Worm (Caenorhabditis elegans) whole organism, L1 larva: ENCODE measurements around the gene flor-1.
A peak's percentile ranks its signal among the peaks of the same experiment; 100 is the strongest.

Experiments
- C04F5.9 ChIP-seq: sonication (generic microtip); optimal IDR thresholded peaks from 2 replicates; lab custom pipeline; 2016; ENCODE audit warnings: missing genetic modification characterization, missing compliant biosample characterization
- C34B4.2 ChIP-seq: sonication (generic microtip); optimal IDR thresholded peaks from 2 replicates; lab custom pipeline; 2017; ENCODE audit warnings: mild to moderate bottlenecking, missing genetic modification characterization, missing compliant biosample characterization
- F16B12.6 ChIP-seq: fragments of 150-350 bp; optimal IDR thresholded peaks from 2 replicates; lab custom pipeline; 2014; ENCODE audit warnings: missing biosample characterization, missing genetic modification characterization
- aha-1 ChIP-seq: fragments of 150-350 bp; optimal IDR thresholded peaks from 2 replicates; lab custom pipeline; 2014; ENCODE audit warnings: missing biosample characterization, missing genetic modification characterization
- alr-1 ChIP-seq: fragments of 200-800 bp; sonication (Bioruptor generic); optimal IDR thresholded peaks from 2 replicates; lab custom pipeline; 2018; ENCODE audit warnings: borderline replicate concordance, mild to moderate bottlenecking, missing genetic modification characterization, missing compliant biosample characterization
- ama-1 ChIP-seq: fragments of 150-350 bp; optimal IDR thresholded peaks from 2 replicates; lab custom pipeline; 2014
- ceh-63 ChIP-seq: fragments of 200-800 bp; sonication (Bioruptor generic); optimal IDR thresholded peaks from 2 replicates; lab custom pipeline; 2018; ENCODE audit warnings: mild to moderate bottlenecking, missing genetic modification characterization, missing compliant biosample characterization
- ceh-8 ChIP-seq: fragments of 200-800 bp; sonication (Bioruptor generic); optimal IDR thresholded peaks from 2 replicates; lab custom pipeline; 2018; ENCODE audit warnings: mild to moderate bottlenecking, missing genetic modification characterization, moderate library complexity, missing compliant biosample characterization
- ceh-82 ChIP-seq, 3 experiments: fragments of 150-350 bp in 1 of 3; sonication (generic microtip) in 2 of 3; optimal IDR thresholded peaks; 2 replicates each; lab custom pipeline; 2014 to 2017; ENCODE audit warnings: missing biosample characterization in 3 of 3, missing genetic modification characterization in 3 of 3
- ces-1 ChIP-seq: fragments of 150-350 bp; optimal IDR thresholded peaks from 2 replicates; lab custom pipeline; 2014; ENCODE audit warnings: missing biosample characterization, missing genetic modification reagents, missing genetic modification characterization
- dpl-1 ChIP-seq, 3 experiments: fragments of 150-350 bp in 2 of 3; sonication (generic microtip) in 1 of 3; optimal IDR thresholded peaks; 2 replicates each; lab custom pipeline; 2014 to 2017; ENCODE audit warnings: missing biosample characterization in 3 of 3, missing genetic modification characterization in 3 of 3, missing genetic modification reagents in 3 of 3
- dsc-1 ChIP-seq: sonication (generic microtip); optimal IDR thresholded peaks from 2 replicates; lab custom pipeline; 2016; ENCODE audit warnings: mild to moderate bottlenecking, missing genetic modification characterization, missing compliant biosample characterization
- efl-3 ChIP-seq: fragments of 200-800 bp; sonication (Bioruptor generic); optimal IDR thresholded peaks from 2 replicates; lab custom pipeline; 2018; ENCODE audit warnings: mild to moderate bottlenecking, missing genetic modification characterization, missing compliant biosample characterization
- egl-13 ChIP-seq: sonication (generic microtip); optimal IDR thresholded peaks from 2 replicates; lab custom pipeline; 2016; ENCODE audit warnings: missing genotype, missing genetic modification reagents, missing genetic modification characterization, missing compliant biosample characterization
- egl-27 ChIP-seq, 2 experiments: fragments of 150-350 bp in 1 of 2; sonication (generic microtip); optimal IDR thresholded peaks; 3 replicates each; lab custom pipeline; 2017 to 2018; ENCODE audit warnings: missing biosample characterization in 2 of 2, missing genetic modification characterization in 2 of 2, missing genetic modification reagents in 2 of 2
- elt-3 ChIP-seq, 6 experiments: fragments of 150-350 bp in 1 of 6; sonication (generic microtip); optimal IDR thresholded peaks; 2 replicates each; lab custom pipeline; 2017 to 2018; ENCODE audit warnings: missing biosample characterization in 6 of 6, missing genetic modification characterization in 6 of 6, inconsistent platforms in 1 of 6
- ets-5 ChIP-seq: fragments of 200-800 bp; sonication (Bioruptor generic); IDR thresholded peaks from 2 replicates; pipeline ENCODE4 v1.3.6; 2022; ENCODE audit warnings: missing genetic modification characterization, missing compliant biosample characterization
- fkh-10 ChIP-seq: sonication (generic microtip); optimal IDR thresholded peaks from 2 replicates; lab custom pipeline; 2017; ENCODE audit warnings: missing biosample characterization, missing genetic modification reagents, missing genetic modification characterization
- fkh-4 ChIP-seq: sonication (generic microtip); optimal IDR thresholded peaks from 2 replicates; lab custom pipeline; 2016; ENCODE audit warnings: missing compliant biosample characterization, missing genetic modification characterization, borderline replicate concordance
- fkh-8 ChIP-seq: sonication (generic microtip); optimal IDR thresholded peaks from 2 replicates; lab custom pipeline; 2016; ENCODE audit warnings: mild to moderate bottlenecking, missing genetic modification characterization, missing compliant biosample characterization
- fos-1 ChIP-seq: fragments of 150-350 bp; optimal IDR thresholded peaks from 2 replicates; lab custom pipeline; 2014; ENCODE audit warnings: missing biosample characterization, missing genetic modification characterization
- grh-1 ChIP-seq: fragments of 200-800 bp; sonication (Bioruptor generic); IDR thresholded peaks from 2 replicates; pipeline ENCODE4 v1.3.6; 2022; ENCODE audit warnings: missing genetic modification reagents, missing genetic modification characterization, missing compliant biosample characterization
- hlh-4 ChIP-seq: sonication (generic microtip); optimal IDR thresholded peaks from 2 replicates; lab custom pipeline; 2016; ENCODE audit warnings: mild to moderate bottlenecking, missing genetic modification characterization, missing compliant biosample characterization
- irx-1 ChIP-seq: sonication (generic microtip); optimal IDR thresholded peaks from 2 replicates; lab custom pipeline; 2016; ENCODE audit warnings: missing genetic modification characterization, missing compliant biosample characterization
- isw-1 ChIP-seq: fragments of 200-800 bp; sonication (Bioruptor generic); IDR thresholded peaks from 2 replicates; pipeline ENCODE4 v1.3.6; 2022; ENCODE audit warnings: missing genetic modification characterization, missing compliant biosample characterization
- jun-1 ChIP-seq: fragments of 150-350 bp; optimal IDR thresholded peaks from 2 replicates; lab custom pipeline; 2014; ENCODE audit warnings: missing biosample characterization, missing genetic modification reagents, missing genetic modification characterization
- lin-15B ChIP-seq: fragments of 150-350 bp; sonication (generic microtip); optimal IDR thresholded peaks from 3 replicates; lab custom pipeline; 2014; ENCODE audit warnings: missing biosample characterization, missing genetic modification characterization
- lin-35 ChIP-seq, 2 experiments: fragments of 150-350 bp; optimal IDR thresholded peaks; 2 replicates each; lab custom pipeline; 2014; ENCODE audit warnings: missing biosample characterization in 2 of 2, missing genetic modification characterization in 2 of 2, missing genetic modification reagents in 2 of 2
- lin-39 ChIP-seq: fragments of 150-350 bp; optimal IDR thresholded peaks from 2 replicates; lab custom pipeline; 2014; ENCODE audit warnings: missing biosample characterization, missing genetic modification reagents, missing genetic modification characterization
- lsy-2 ChIP-seq, 2 experiments: fragments of 150-350 bp; optimal IDR thresholded peaks; 2 replicates each; lab custom pipeline; 2014; ENCODE audit warnings: missing biosample characterization in 2 of 2, missing genetic modification characterization in 2 of 2
- mab-9 ChIP-seq: fragments of 200-800 bp; sonication (Bioruptor generic); IDR thresholded peaks from 2 replicates; pipeline ENCODE4 v1.3.6; 2022; ENCODE audit warnings: missing genetic modification reagents, missing genetic modification characterization, missing compliant biosample characterization
- mdl-1 ChIP-seq, 2 experiments: fragments of 150-350 bp; optimal IDR thresholded peaks; 2 replicates each; lab custom pipeline; 2014 to 2017; ENCODE audit warnings: missing biosample characterization in 2 of 2, missing genetic modification characterization in 2 of 2, inconsistent platforms in 1 of 2
- nhr-11 ChIP-seq: fragments of 150-350 bp; optimal IDR thresholded peaks from 2 replicates; lab custom pipeline; 2014; ENCODE audit warnings: missing biosample characterization, missing genetic modification characterization
- nhr-12 ChIP-seq: sonication (generic microtip); optimal IDR thresholded peaks from 2 replicates; lab custom pipeline; 2017; ENCODE audit warnings: missing biosample characterization, missing genetic modification characterization
- nhr-19 ChIP-seq: fragments of 200-800 bp; sonication (Bioruptor generic); conservative IDR thresholded peaks from 2 replicates; pipeline ENCODE4 v1.3.6; 2022; ENCODE audit warnings: missing genetic modification characterization, missing compliant biosample characterization
- nhr-20 ChIP-seq: sonication (generic microtip); optimal IDR thresholded peaks from 2 replicates; lab custom pipeline; 2016; ENCODE audit warnings: mild to moderate bottlenecking, missing genetic modification characterization, missing compliant biosample characterization
- nhr-28 ChIP-seq: fragments of 150-350 bp; optimal IDR thresholded peaks from 2 replicates; lab custom pipeline; 2014; ENCODE audit warnings: missing biosample characterization, missing genetic modification characterization
- nhr-71 ChIP-seq: sonication (generic microtip); optimal IDR thresholded peaks from 2 replicates; lab custom pipeline; 2016; ENCODE audit warnings: mild to moderate bottlenecking, missing genetic modification characterization, moderate library complexity, missing compliant biosample characterization
- nhr-85 ChIP-seq: sonication (generic microtip); peaks from one replicate; lab custom pipeline; 2016; ENCODE audit warnings: missing genetic modification characterization, inconsistent platforms, missing compliant biosample characterization
- nhr-90 ChIP-seq: sonication (generic microtip); optimal IDR thresholded peaks from 2 replicates; lab custom pipeline; 2016; ENCODE audit warnings: mild to moderate bottlenecking, missing genetic modification characterization, missing compliant biosample characterization; ENCODE audit not compliant: poor library complexity
- pag-3 ChIP-seq: sonication (generic microtip); optimal IDR thresholded peaks from 2 replicates; lab custom pipeline; 2017; ENCODE audit warnings: missing genetic modification characterization, mild to moderate bottlenecking, missing compliant biosample characterization, antibody characterized with exemption, borderline replicate concordance; ENCODE audit not compliant: insufficient read depth
- pqm-1 ChIP-seq: sonication (generic microtip); optimal IDR thresholded peaks from 3 replicates; lab custom pipeline; 2017; ENCODE audit warnings: missing biosample characterization, missing genetic modification characterization
- skn-1 ChIP-seq: fragments of 150-350 bp; optimal IDR thresholded peaks from 2 replicates; lab custom pipeline; 2014; ENCODE audit warnings: missing biosample characterization, missing genetic modification characterization
- snpc-4 ChIP-seq: fragments of 150-350 bp; optimal IDR thresholded peaks from 2 replicates; lab custom pipeline; 2014; ENCODE audit warnings: missing biosample characterization, missing genetic modification characterization
- sptf-1 ChIP-seq: fragments of 150-350 bp; optimal IDR thresholded peaks from 2 replicates; lab custom pipeline; 2014; ENCODE audit warnings: missing biosample characterization, missing genetic modification characterization
- sup-37 ChIP-seq: fragments of 200-800 bp; sonication (Bioruptor generic); optimal IDR thresholded peaks from 2 replicates; lab custom pipeline; 2018; ENCODE audit warnings: mild to moderate bottlenecking, missing genetic modification characterization, missing compliant biosample characterization
- swsn-7 ChIP-seq: sonication (generic microtip); optimal IDR thresholded peaks from 2 replicates; lab custom pipeline; 2016; ENCODE audit warnings: missing genetic modification characterization, missing compliant biosample characterization
- tbx-2 ChIP-seq: sonication (generic microtip); optimal IDR thresholded peaks from 2 replicates; lab custom pipeline; 2016; ENCODE audit warnings: missing genetic modification characterization, missing compliant biosample characterization
- unc-86 ChIP-seq: sonication (generic microtip); optimal IDR thresholded peaks from 2 replicates; lab custom pipeline; 2016; ENCODE audit warnings: missing genetic modification characterization, missing compliant biosample characterization
- vab-15 ChIP-seq: sonication (generic microtip); optimal IDR thresholded peaks from 2 replicates; lab custom pipeline; 2017; ENCODE audit warnings: missing genotype, mild to moderate bottlenecking, missing genetic modification characterization, missing compliant biosample characterization
- xbp-1 ChIP-seq: sonication (generic microtip); optimal IDR thresholded peaks from 2 replicates; lab custom pipeline; 2016; ENCODE audit warnings: missing genetic modification characterization, missing compliant biosample characterization
- ztf-11 ChIP-seq, 2 experiments: sonication (generic microtip); optimal IDR thresholded peaks; 2 replicates each; lab custom pipeline; 2016 to 2017; ENCODE audit warnings: missing genetic modification characterization in 2 of 2, missing biosample characterization in 1 of 2, missing compliant biosample characterization in 1 of 2
- ztf-4 ChIP-seq: fragments of 150-350 bp; optimal IDR thresholded peaks from 2 replicates; lab custom pipeline; 2014; ENCODE audit warnings: missing biosample characterization, missing genetic modification characterization

The flor-1 gene

ce11 chrV:15136772-15137171, 17.4 kb upstream of the flor-1 start, which contains the start of gene aipl-1 (continued):
- peak; percentile 41 for TF ChIP-seq jun-1 (tag; lab: Kevin White, UChicago)
- TF ChIP-seq ztf-11 (tag; optimal IDR thresholded peaks at IDR 0.05; lab: Kevin White, UChicago) = peak in 1 of 2 experiments; percentile 67
- TF ChIP-seq fkh-10 (GFP tag; lab: Kevin White, UChicago) = peak; percentile 47
- TF ChIP-seq irx-1 = peak; percentile 13
- TF ChIP-seq skn-1 (tag; lab: Kevin White, UChicago) = peak; percentile 86
- no peak for TF ChIP-seq ztf-4 (tag; lab: Kevin White, UChicago)
- TF ChIP-seq lin-15B (tag; lab: Kevin White, UChicago) = peak; percentile 94
- TF ChIP-seq ets-5 (GFP tag; lab: Robert Waterston, UW) = no peak
- TF ChIP-seq lsy-2 (tag; optimal IDR thresholded peaks at IDR 0.05; lab: Kevin White, UChicago) = peak; percentile 74 to 92
- no peak for TF ChIP-seq sup-37 (GFP tag; lab: Kevin White, UChicago)
- TF ChIP-seq lin-35 (GFP tag; optimal IDR thresholded peaks at IDR 0.05; lab: Kevin White, UChicago) = peak; percentile 88 to 95
- TF ChIP-seq ces-1 (GFP tag; lab: Kevin White, UChicago) = no peak
- TF ChIP-seq grh-1 (GFP tag; lab: Robert Waterston, UW) = 0 out of 2 replicates have a peak, but pooled peaks have one; percentile 11
- peak; percentile 66 for TF ChIP-seq isw-1 (GFP tag; lab: Robert Waterston, UW)
- peak; percentile 26 for TF ChIP-seq ama-1 (lab: Kevin White, UChicago)
- no peak for TF ChIP-seq pag-3 (tag; lab: Kevin White, UChicago)
- no peak for TF ChIP-seq fkh-4 (tag; lab: Kevin White, UChicago)
- TF ChIP-seq nhr-20 (tag; lab: Kevin White, UChicago) = peak; percentile 78
- TF ChIP-seq nhr-85 = peak; percentile 47
- TF ChIP-seq vab-15 = peak; percentile 78
- peak; percentile 69 for TF ChIP-seq xbp-1 (tag; lab: Kevin White, UChicago)
- TF ChIP-seq alr-1 (tag; lab: Kevin White, UChicago) = no peak
- TF ChIP-seq swsn-7 = peak; percentile 63
- peak; percentile 61 for TF ChIP-seq F16B12.6
- TF ChIP-seq mab-9 (GFP tag; lab: Robert Waterston, UW) = no peak
- no peak for TF ChIP-seq hlh-4 (tag; lab: Kevin White, UChicago)
- TF ChIP-seq fos-1 (tag; lab: Kevin White, UChicago) = peak; percentile 75
- TF ChIP-seq dsc-1 (tag; lab: Kevin White, UChicago) = peak; percentile 36
- no peak for TF ChIP-seq lin-39
- TF ChIP-seq ceh-8 (GFP tag; lab: Kevin White, UChicago) = no peak
- peak in 2 of 6 experiments; percentile 9 to 83 for TF ChIP-seq elt-3 (tag; optimal IDR thresholded peaks at IDR 0.05; lab: Kevin White, UChicago)
- no peak for TF ChIP-seq C04F5.9 (tag; lab: Kevin White, UChicago)
- peak in 1 of 2 experiments; percentile 59 for TF ChIP-seq mdl-1 (tag; optimal IDR thresholded peaks at IDR 0.05; lab: Kevin White, UChicago)
- TF ChIP-seq ceh-82 (tag; optimal IDR thresholded peaks at IDR 0.05; lab: Kevin White, UChicago) = peak; percentile 79 to 92 (median 87)
- no peak for TF ChIP-seq pqm-1 (tag; lab: Kevin White, UChicago)
- peak; percentile 87 for TF ChIP-seq fkh-8 (tag; lab: Kevin White, UChicago)
- peak; percentile 70 for TF ChIP-seq tbx-2 (tag; lab: Kevin White, UChicago)
- TF ChIP-seq unc-86 = peak; percentile 49
- peak; percentile 85 to 90 (median 87) for TF ChIP-seq dpl-1 (GFP tag; optimal IDR thresholded peaks at IDR 0.05; lab: Kevin White, UChicago)
- TF ChIP-seq C34B4.2 (tag; lab: Kevin White, UChicago) = no peak
- no peak for TF ChIP-seq aha-1 (tag; lab: Kevin White, UChicago)
- TF ChIP-seq nhr-90 (tag; lab: Kevin White, UChicago) = peak; percentile 56
- TF ChIP-seq nhr-28 (tag; lab: Kevin White, UChicago) = no peak
- no peak for TF ChIP-seq egl-27 (tag; optimal IDR thresholded peaks at IDR 0.05; lab: Kevin White, UChicago)
- TF ChIP-seq egl-13 (tag; lab: Kevin White, UChicago) = no peak
- no peak for TF ChIP-seq nhr-12 (tag; lab: Kevin White, UChicago)
- TF ChIP-seq nhr-71 (tag; lab: Kevin White, UChicago) = peak; percentile 87
- peak; percentile 24 for TF ChIP-seq nhr-11 (tag; lab: Kevin White, UChicago)
- TF ChIP-seq ceh-63 (GFP tag; lab: Kevin White, UChicago) = no peak
- TF ChIP-seq efl-3 (GFP tag; lab: Kevin White, UChicago) = no peak
- peak; percentile 68 for TF ChIP-seq snpc-4 (tag; lab: Kevin White, UChicago)
- peak; percentile 72; the same call in 1 of the 2 replicates for TF ChIP-seq nhr-19 (GFP tag; lab: Robert Waterston, UW)
- TF ChIP-seq sptf-1 (tag; lab: Kevin White, UChicago) = no peak
